Fruit fly (Drosophila melanogaster) whole organism, embryonic: ENCODE measurements around the gene CG15283.

Source experiments
- Bgb ChIP-seq: fragments of 200-800 bp; sonication (Bioruptor generic); IDR thresholded peaks from 2 replicates; pipeline ENCODE4 v1.3.6; 2022; ENCODE audit warnings: missing biosample characterization, missing genetic modification characterization; ENCODE audit not compliant: partially characterized antibody
- CG10543 ChIP-seq: fragments of 200-800 bp; sonication (Bioruptor generic); optimal IDR thresholded peaks from 3 replicates; lab custom pipeline; 2017; ENCODE audit warnings: missing biosample characterization, mild to moderate bottlenecking, missing genetic modification characterization, moderate library complexity
- CG10979 ChIP-seq: fragments of 200-800 bp; sonication (Bioruptor generic); optimal IDR thresholded peaks from 2 replicates; lab custom pipeline; 2018; ENCODE audit warnings: missing biosample characterization, mild to moderate bottlenecking, missing genetic modification characterization, moderate library complexity
- CG11093 ChIP-seq: fragments of 200-800 bp; sonication (Bioruptor generic); IDR thresholded peaks from 3 replicates; pipeline ENCODE4 v1.3.6; 2022; ENCODE audit warnings: missing biosample characterization, missing genetic modification characterization
- CG12155 ChIP-seq: fragments of 200-800 bp; sonication (Bioruptor generic); optimal IDR thresholded peaks from 3 replicates; lab custom pipeline; 2016; ENCODE audit warnings: missing biosample characterization, missing genetic modification characterization
- CG12942 ChIP-seq: fragments of 200-800 bp; sonication (Bioruptor generic); optimal IDR thresholded peaks from 3 replicates; lab custom pipeline; 2016; ENCODE audit warnings: missing biosample characterization, missing genetic modification characterization
- CG13287 ChIP-seq: fragments of 200-800 bp; sonication (Bioruptor generic); IDR thresholded peaks from 2 replicates; pipeline ENCODE4 v1.3.6; 2022; ENCODE audit warnings: missing biosample characterization, missing genetic modification characterization; ENCODE audit not compliant: partially characterized antibody
- CG14014 ChIP-seq: fragments of 200-800 bp; sonication (Bioruptor generic); IDR thresholded peaks from 2 replicates; pipeline ENCODE4 v1.3.6; 2022; ENCODE audit warnings: missing biosample characterization, missing genetic modification characterization
- CG14710 ChIP-seq: fragments of 200-800 bp; sonication (Bioruptor generic); optimal IDR thresholded peaks from 3 replicates; lab custom pipeline; 2019; ENCODE audit warnings: missing biosample characterization, mild to moderate bottlenecking, missing genetic modification characterization, moderate library complexity
- CG14860 ChIP-seq: fragments of 200-800 bp; sonication (Bioruptor generic); IDR thresholded peaks from 3 replicates; pipeline ENCODE4 v1.3.6; 2022; ENCODE audit warnings: missing biosample characterization, missing genetic modification characterization; ENCODE audit not compliant: partially characterized antibody
- CG15073 ChIP-seq: fragments of 200-800 bp; sonication (Bioruptor generic); optimal IDR thresholded peaks from 2 replicates; lab custom pipeline; 2016; ENCODE audit warnings: missing biosample characterization, missing genetic modification characterization
- CG1529 ChIP-seq: fragments of 200-800 bp; sonication (Bioruptor generic); optimal IDR thresholded peaks from 3 replicates; lab custom pipeline; 2018; ENCODE audit warnings: missing biosample characterization, missing genetic modification characterization
- CG15696 ChIP-seq: fragments of 200-800 bp; sonication (Bioruptor generic); optimal IDR thresholded peaks from 2 replicates; lab custom pipeline; 2019; ENCODE audit warnings: missing biosample characterization, mild to moderate bottlenecking, missing genetic modification characterization, moderate library complexity
- CG1603 ChIP-seq: fragments of 200-800 bp; sonication (Bioruptor generic); optimal IDR thresholded peaks from 2 replicates; lab custom pipeline; 2019; ENCODE audit warnings: missing biosample characterization, mild to moderate bottlenecking, missing genetic modification characterization, moderate library complexity
- CG17328 ChIP-seq: fragments of 200-800 bp; sonication (Bioruptor generic); IDR thresholded peaks from 2 replicates; pipeline ENCODE4 v1.3.6; 2022; ENCODE audit warnings: missing biosample characterization, missing genetic modification characterization
- CG17359 ChIP-seq: fragments of 200-800 bp; sonication (Bioruptor generic); optimal IDR thresholded peaks from 3 replicates; lab custom pipeline; 2018; ENCODE audit warnings: missing biosample characterization, mild to moderate bottlenecking, missing genetic modification characterization, moderate library complexity
- CG1792 ChIP-seq: fragments of 200-800 bp; sonication (Bioruptor generic); optimal IDR thresholded peaks from 2 replicates; lab custom pipeline; 2016; ENCODE audit warnings: missing biosample characterization, missing genetic modification characterization
- CG18262 ChIP-seq: fragments of 200-800 bp; optimal IDR thresholded peaks from 3 replicates; lab custom pipeline; 2019; ENCODE audit warnings: missing biosample characterization, mild to moderate bottlenecking, missing genetic modification characterization, moderate library complexity
- CG18476 ChIP-seq: fragments of 200-800 bp; sonication (Bioruptor generic); optimal IDR thresholded peaks from 2 replicates; lab custom pipeline; 2016; ENCODE audit warnings: missing biosample characterization, mild to moderate bottlenecking, missing genetic modification characterization
- CG30431 ChIP-seq: fragments of 200-800 bp; sonication (Bioruptor generic); optimal IDR thresholded peaks from 2 replicates; lab custom pipeline; 2017; ENCODE audit warnings: missing biosample characterization, missing genetic modification characterization
- CG33213 ChIP-seq: fragments of 200-800 bp; sonication (Bioruptor generic); optimal IDR thresholded peaks from 3 replicates; lab custom pipeline; 2016; ENCODE audit warnings: missing biosample characterization, missing genetic modification characterization
- CG34422 ChIP-seq: fragments of 200-800 bp; sonication (Bioruptor generic); IDR thresholded peaks from 3 replicates; pipeline ENCODE4 v1.3.6; 2022; ENCODE audit warnings: missing biosample characterization, missing genetic modification characterization
- CG5953 ChIP-seq: fragments of 200-800 bp; sonication (Bioruptor generic); IDR thresholded peaks from 2 replicates; pipeline ENCODE4 v1.3.6; 2022; ENCODE audit warnings: missing biosample characterization, missing genetic modification characterization
- CG6854 ChIP-seq: fragments of 200-800 bp; sonication (Bioruptor generic); optimal IDR thresholded peaks from 3 replicates; lab custom pipeline; 2017; ENCODE audit warnings: missing biosample characterization, mild to moderate bottlenecking, missing genetic modification characterization
- CTCF ChIP-seq: fragments of 200-800 bp; sonication (Bioruptor generic); optimal IDR thresholded peaks from 2 replicates; lab custom pipeline; 2017; ENCODE audit warnings: missing biosample characterization, mild to moderate bottlenecking, missing genetic modification characterization, moderate library complexity
- Camta ChIP-seq: fragments of 200-800 bp; sonication (Bioruptor generic); optimal IDR thresholded peaks from 2 replicates; lab custom pipeline; 2016; ENCODE audit warnings: missing biosample characterization, missing genetic modification characterization
- Chrac-16 ChIP-seq: fragments of 200-800 bp; sonication (Bioruptor generic); optimal IDR thresholded peaks from 3 replicates; lab custom pipeline; 2016; ENCODE audit warnings: missing biosample characterization, missing genetic modification characterization
- D19B ChIP-seq: fragments of 200-800 bp; sonication (Bioruptor generic); optimal IDR thresholded peaks from 2 replicates; lab custom pipeline; 2017; ENCODE audit warnings: missing biosample characterization, mild to moderate bottlenecking, missing genetic modification characterization
- Dp ChIP-seq: fragments of 200-800 bp; sonication (Bioruptor generic); optimal IDR thresholded peaks from 2 replicates; lab custom pipeline; 2018; ENCODE audit warnings: missing biosample characterization, mild to moderate bottlenecking, missing genetic modification characterization, moderate library complexity
- E2f2 ChIP-seq: fragments of 200-800 bp; sonication (Bioruptor generic); IDR thresholded peaks from 2 replicates; pipeline ENCODE4 v1.3.6; 2022; ENCODE audit warnings: missing biosample characterization, missing genetic modification characterization
- HmgD ChIP-seq: fragments of 200-800 bp; sonication (Bioruptor generic); optimal IDR thresholded peaks from 3 replicates; lab custom pipeline; 2016; ENCODE audit warnings: missing biosample characterization, missing genetic modification characterization
- Myb ChIP-seq: fragments of 200-800 bp; sonication (Bioruptor generic); optimal IDR thresholded peaks from 2 replicates; lab custom pipeline; 2016; ENCODE audit warnings: missing biosample characterization, missing genetic modification characterization
- Rfx ChIP-seq: fragments of 200-800 bp; sonication (Bioruptor generic); IDR thresholded peaks from 2 replicates; pipeline ENCODE4 v1.3.6; 2022; ENCODE audit warnings: missing biosample characterization, missing genetic modification characterization
- Trl ChIP-seq, 3 experiments: fragments of >200 bp in 2 of 3; fragments of 200-800 bp in 1 of 3; sonication (Bioruptor generic) in 1 of 3; optimal IDR thresholded peaks; 2 replicates in 1 of 3; 3 replicates in 2 of 3; lab custom pipeline; 2016 to 2017; ENCODE audit warnings: missing biosample characterization in 1 of 3, missing genetic modification characterization in 1 of 3
- chinmo ChIP-seq: fragments of 200-800 bp; sonication (Bioruptor generic); IDR thresholded peaks from 4 replicates; pipeline ENCODE4 v1.3.6; 2022; ENCODE audit warnings: missing biosample characterization, missing genetic modification characterization; ENCODE audit not compliant: partially characterized antibody
- corto ChIP-seq: fragments of 200-800 bp; sonication (Bioruptor generic); optimal IDR thresholded peaks from 2 replicates; lab custom pipeline; 2016; ENCODE audit warnings: missing biosample characterization, mild to moderate bottlenecking, missing genetic modification characterization, moderate library complexity
- croc ChIP-seq: fragments of 200-800 bp; sonication (Bioruptor generic); conservative IDR thresholded peaks from 3 replicates; pipeline ENCODE4 v1.3.6; 2022; ENCODE audit warnings: missing biosample characterization, missing genetic modification characterization
- dm ChIP-seq: fragments of 200-800 bp; sonication (Bioruptor generic); optimal IDR thresholded peaks from 3 replicates; lab custom pipeline; 2016; ENCODE audit warnings: missing biosample characterization, missing genetic modification characterization
- gcm ChIP-seq: fragments of 200-800 bp; sonication (Bioruptor generic); optimal IDR thresholded peaks from 2 replicates; lab custom pipeline; 2019; ENCODE audit warnings: missing biosample characterization, mild to moderate bottlenecking, missing genetic modification characterization, moderate library complexity
- gfzf ChIP-seq: fragments of 200-800 bp; sonication (Bioruptor generic); optimal IDR thresholded peaks from 2 replicates; lab custom pipeline; 2016; ENCODE audit warnings: missing biosample characterization, mild to moderate bottlenecking, missing genetic modification characterization, moderate library complexity
- insv ChIP-seq, 2 experiments: fragments of 200-800 bp; sonication (Bioruptor generic); optimal IDR thresholded peaks; 3 replicates each; lab custom pipeline; 2016 to 2018; ENCODE audit warnings: missing biosample characterization in 2 of 2, missing genetic modification characterization in 2 of 2
- luna ChIP-seq: fragments of 200-800 bp; sonication (Bioruptor generic); optimal IDR thresholded peaks from 2 replicates; lab custom pipeline; 2016; ENCODE audit warnings: missing biosample characterization, missing genetic modification characterization
- nmo ChIP-seq: fragments of 200-800 bp; sonication (Bioruptor generic); optimal IDR thresholded peaks from 2 replicates; lab custom pipeline; 2018; ENCODE audit warnings: missing biosample characterization, mild to moderate bottlenecking, missing genetic modification characterization, moderate library complexity
- oc ChIP-seq: fragments of 200-800 bp; sonication (Bioruptor generic); optimal IDR thresholded peaks from 2 replicates; lab custom pipeline; 2018; ENCODE audit warnings: missing biosample characterization, mild to moderate bottlenecking, missing genetic modification characterization, moderate library complexity
- peb ChIP-seq: fragments of 200-800 bp; sonication (Bioruptor generic); IDR thresholded peaks from 2 replicates; pipeline ENCODE4 v1.3.6; 2022; ENCODE audit warnings: missing biosample characterization, missing genetic modification characterization
- pho ChIP-seq: fragments of 200-800 bp; sonication (Bioruptor generic); optimal IDR thresholded peaks from 2 replicates; lab custom pipeline; 2016; ENCODE audit warnings: missing biosample characterization, missing genetic modification characterization
- pros ChIP-seq: fragments of 200-800 bp; sonication (Bioruptor generic); optimal IDR thresholded peaks from 3 replicates; lab custom pipeline; 2019; ENCODE audit warnings: missing biosample characterization, mild to moderate bottlenecking, missing genetic modification characterization, moderate library complexity
- sens-2 ChIP-seq: fragments of 200-800 bp; sonication (Bioruptor generic); IDR thresholded peaks from 2 replicates; pipeline ENCODE4 v1.3.6; 2022; ENCODE audit warnings: missing biosample characterization, missing genetic modification characterization
- toy ChIP-seq: fragments of 200-800 bp; sonication (Bioruptor generic); IDR thresholded peaks from 2 replicates; pipeline ENCODE4 v1.3.6; 2022; ENCODE audit warnings: missing biosample characterization, missing genetic modification characterization
- twi ChIP-seq: fragments of 200-800 bp; optimal IDR thresholded peaks from 2 replicates; lab custom pipeline; 2019; ENCODE audit warnings: missing biosample characterization, mild to moderate bottlenecking, missing genetic modification characterization, moderate library complexity
- vnd ChIP-seq: fragments of 200-800 bp; sonication (Bioruptor generic); IDR thresholded peaks from 3 replicates; pipeline ENCODE4 v1.3.6; 2022; ENCODE audit warnings: missing biosample characterization, missing genetic modification characterization; ENCODE audit not compliant: partially characterized antibody
- yki ChIP-seq: fragments of >200 bp; optimal IDR thresholded peaks from 3 replicates; lab custom pipeline; 2018

Gene CG15283

DNA sequence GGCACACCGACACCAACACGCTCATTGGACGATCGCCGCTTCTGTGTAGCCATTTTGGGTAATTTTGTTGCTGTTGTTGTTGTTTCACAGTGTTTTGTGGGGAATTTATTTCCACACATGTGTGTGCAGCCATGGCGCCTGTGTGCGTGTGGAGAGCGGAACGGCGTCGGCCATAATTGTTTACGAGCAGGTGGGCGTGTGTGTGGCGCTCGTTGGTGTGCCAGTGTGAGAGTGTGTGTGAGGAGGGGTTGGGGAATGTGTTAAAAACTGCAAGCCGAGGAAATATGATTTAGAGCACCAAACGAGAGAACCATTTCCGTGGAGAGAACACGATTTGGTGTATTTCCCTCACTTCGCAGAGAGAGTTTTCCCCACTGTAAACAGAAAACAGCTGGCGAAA lies 40.4 kb downstream of the CG15283 start (continued):
- no peak for TF ChIP-seq CG15073 (GFP tag; lab: Kevin White, UChicago)
- no peak for TF ChIP-seq pho (GFP tag; lab: Kevin White, UChicago)
- TF ChIP-seq CG5953 (GFP tag; lab: Robert Waterston, UW): no peak
- TF ChIP-seq Chrac-16 (GFP tag; lab: Kevin White, UChicago): no peak
- TF ChIP-seq D19B: no peak
- TF ChIP-seq CG12155 (GFP tag; lab: Kevin White, UChicago): no peak
- TF ChIP-seq pros (GFP tag; lab: Kevin White, UChicago): no peak
- TF ChIP-seq nmo (GFP tag; lab: Kevin White, UChicago): no peak
- no peak for TF ChIP-seq Camta (GFP tag; lab: Kevin White, UChicago)
- TF ChIP-seq toy (GFP tag; lab: Robert Waterston, UW): no peak
- no peak for TF ChIP-seq luna
- no peak for TF ChIP-seq gcm (GFP tag; lab: Kevin White, UChicago)
- no peak for TF ChIP-seq CG1603 (tag; lab: Kevin White, UChicago)
- TF ChIP-seq HmgD (GFP tag; lab: Kevin White, UChicago): peak; percentile 39
- TF ChIP-seq insv (GFP tag; optimal IDR thresholded peaks at IDR 0.05; lab: Kevin White, UChicago): no peak
- TF ChIP-seq CG10979 (tag; lab: Kevin White, UChicago): no peak
- peak; percentile 49 to 52 for TF ChIP-seq Trl (optimal IDR thresholded peaks at IDR 0.05; lab: Kevin White, UChicago)
- TF ChIP-seq Trl (GFP tag; optimal IDR thresholded peaks at IDR 0.05; lab: Kevin White, UChicago): no peak
- TF ChIP-seq CG6854 (GFP tag; lab: Kevin White, UChicago): no peak
- no peak for TF ChIP-seq yki (lab: Kevin White, UChicago)
- 0 out of 3 replicates have a peak, but pooled peaks have one; percentile 20 for TF ChIP-seq CG14860 (GFP tag; lab: Robert Waterston, UW)
- TF ChIP-seq CG30431 (GFP tag; lab: Kevin White, UChicago): no peak
- TF ChIP-seq CG14014: peak; percentile 22; the same call in 1 of the 2 replicates
- no peak for TF ChIP-seq Myb (GFP tag; lab: Kevin White, UChicago)
- TF ChIP-seq CG34422 (GFP tag; lab: Robert Waterston, UW): no peak
- peak; percentile 55 for TF ChIP-seq CG10543 (GFP tag; lab: Kevin White, UChicago)
- no peak for TF ChIP-seq CG17328 (GFP tag; lab: Robert Waterston, UW)
- no peak for TF ChIP-seq CG11093 (GFP tag; lab: Robert Waterston, UW)
- TF ChIP-seq oc (tag; lab: Kevin White, UChicago): peak; percentile 67
- no peak for TF ChIP-seq peb (GFP tag; lab: Robert Waterston, UW)
- no peak for TF ChIP-seq Dp (GFP tag; lab: Kevin White, UChicago)
- peak; percentile 5 for TF ChIP-seq CTCF (GFP tag; lab: Kevin White, UChicago)
- TF ChIP-seq CG1792 (GFP tag; lab: Kevin White, UChicago): no peak
- TF ChIP-seq Bgb: peak; percentile 10; the same call in 1 of the 2 replicates
- TF ChIP-seq CG15696 (tag; lab: Kevin White, UChicago): no peak
- no peak for TF ChIP-seq CG18476
- no peak for TF ChIP-seq sens-2 (GFP tag; lab: Robert Waterston, UW)
- TF ChIP-seq corto (GFP tag; lab: Kevin White, UChicago): no peak
- no peak for TF ChIP-seq CG18262
- TF ChIP-seq CG13287 (GFP tag; lab: Robert Waterston, UW): peak; percentile 18; the same call in 1 of the 2 replicates
- no peak for TF ChIP-seq CG17359 (tag; lab: Kevin White, UChicago)
- no peak for TF ChIP-seq CG12942 (GFP tag; lab: Kevin White, UChicago)
- TF ChIP-seq twi: peak; percentile 88
- no peak for TF ChIP-seq CG14710 (tag; lab: Kevin White, UChicago)
- peak; percentile 91 for TF ChIP-seq chinmo (GFP tag; lab: Robert Waterston, UW)
- no peak for TF ChIP-seq gfzf (GFP tag; lab: Kevin White, UChicago)
- no peak for TF ChIP-seq vnd
- TF ChIP-seq E2f2 (GFP tag; lab: Robert Waterston, UW): no peak
- TF ChIP-seq Rfx (GFP tag; lab: Robert Waterston, UW): peak; percentile 46
- TF ChIP-seq dm (GFP tag; lab: Kevin White, UChicago): no peak
- no peak for TF ChIP-seq CG33213 (GFP tag; lab: Kevin White, UChicago)
- TF ChIP-seq croc (GFP tag; lab: Robert Waterston, UW): no peak
- no peak for TF ChIP-seq CG1529 (GFP tag; lab: Kevin White, UChicago)
